Worm (Caenorhabditis elegans) whole organism, late embryonic: ENCODE results near the gene C28H8.5.

Experiments used
- ama-1 ChIP-seq: fragments of 150-350 bp; optimal IDR thresholded peaks from 2 replicates; lab custom pipeline; 2014
- ceh-34 ChIP-seq: sonication (generic microtip); optimal IDR thresholded peaks from 2 replicates; lab custom pipeline; 2016; ENCODE audit warnings: mild to moderate bottlenecking, missing genetic modification characterization, missing compliant biosample characterization
- ceh-45 ChIP-seq: fragments of 200-800 bp; sonication (Bioruptor generic); IDR thresholded peaks from 2 replicates; pipeline ENCODE4 v1.3.6; 2022; ENCODE audit warnings: missing genetic modification reagents, missing genetic modification characterization, missing compliant biosample characterization
- fkh-10 ChIP-seq: fragments of 150-350 bp; optimal IDR thresholded peaks from 2 replicates; lab custom pipeline; 2014; ENCODE audit warnings: missing biosample characterization, missing genetic modification reagents, missing genetic modification characterization
- hlh-30 ChIP-seq: sonication (generic microtip); optimal IDR thresholded peaks from 2 replicates; lab custom pipeline; 2017; ENCODE audit warnings: antibody characterized with exemption, missing genetic modification characterization, missing compliant biosample characterization; ENCODE audit not compliant: insufficient read depth
- pag-3 ChIP-seq: sonication (generic microtip); optimal IDR thresholded peaks from 2 replicates; lab custom pipeline; 2016; ENCODE audit warnings: missing compliant biosample characterization, missing genetic modification characterization, borderline replicate concordance
- pha-2 ChIP-seq: sonication (generic microtip); optimal IDR thresholded peaks from 2 replicates; lab custom pipeline; 2017; ENCODE audit warnings: mild to moderate bottlenecking, missing genetic modification characterization, missing compliant biosample characterization
- pha-4 ChIP-seq: fragments of 150-350 bp; optimal IDR thresholded peaks from 2 replicates; lab custom pipeline; 2018; ENCODE audit warnings: missing biosample characterization, missing genetic modification reagents, missing genetic modification characterization
- pqm-1 ChIP-seq: sonication (generic microtip); optimal IDR thresholded peaks from 2 replicates; lab custom pipeline; 2016; ENCODE audit warnings: missing genetic modification characterization, missing compliant biosample characterization
- tbx-2 ChIP-seq: sonication (generic microtip); optimal IDR thresholded peaks from 2 replicates; lab custom pipeline; 2016; ENCODE audit warnings: missing genetic modification characterization, missing compliant biosample characterization
- unc-42 ChIP-seq: sonication (generic microtip); optimal IDR thresholded peaks from 2 replicates; lab custom pipeline; 2016; ENCODE audit warnings: missing genotype, missing genetic modification characterization, missing compliant biosample characterization

DNA sequence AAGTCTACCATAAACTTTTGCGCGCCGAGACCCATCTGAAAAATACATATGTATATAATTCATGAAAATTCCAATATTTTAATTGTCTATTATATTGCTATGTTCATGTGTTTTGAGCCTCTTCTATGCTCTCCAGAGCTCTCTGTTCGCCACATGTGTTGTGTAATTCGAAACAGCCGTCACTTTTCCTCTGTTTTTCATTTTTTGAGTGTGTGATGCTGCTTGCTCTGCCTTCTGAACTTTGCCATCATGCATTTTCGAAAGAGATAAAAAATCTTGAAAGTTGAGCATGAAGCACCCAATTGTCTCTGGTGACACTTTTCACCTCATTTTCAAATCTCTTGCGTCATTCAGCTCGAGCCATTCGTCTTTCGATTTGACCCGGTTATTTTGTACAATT, 11.8 kb upstream of the C28H8.5 start:
- TF ChIP-seq ceh-45 (no peak), unc-42 (no peak), pha-4 (tag; lab: Kevin White, UChicago) (no peak), pha-2 (tag; lab: Kevin White, UChicago) (no peak), pqm-1 (tag; lab: Kevin White, UChicago) (no peak), pag-3 (tag; lab: Kevin White, UChicago) (no peak), fkh-10 (GFP tag; lab: Kevin White, UChicago) (no peak), ama-1 (no peak), ceh-34 (tag; lab: Kevin White, UChicago) (no peak), hlh-30 (tag; lab: Kevin White, UChicago) (no peak), tbx-2 (no peak)
